Fruit fly (Drosophila melanogaster): Measurements from ENCODE around the gene CG3021.

CG3021 gene

dm6 chrX:1009468-1010259 lies 16.9 kb upstream of the CG3021 start:
- peak; percentile 68 for TF ChIP-seq Myc (optimal IDR thresholded peaks at IDR 0.05)
- no peak for TF ChIP-seq usp (GFP tag; optimal IDR thresholded peaks at IDR 0.05)
- no peak for TF ChIP-seq h (GFP tag; optimal IDR thresholded peaks at IDR 0.05)
- no peak for TF ChIP-seq Dif (GFP tag; optimal IDR thresholded peaks at IDR 0.05; ENCODE audit: partially characterized antibody)
- no peak for TF ChIP-seq Hr83 (GFP tag; optimal IDR thresholded peaks at IDR 0.05; ENCODE audit: poor library complexity, severe bottlenecking)

DNA sequence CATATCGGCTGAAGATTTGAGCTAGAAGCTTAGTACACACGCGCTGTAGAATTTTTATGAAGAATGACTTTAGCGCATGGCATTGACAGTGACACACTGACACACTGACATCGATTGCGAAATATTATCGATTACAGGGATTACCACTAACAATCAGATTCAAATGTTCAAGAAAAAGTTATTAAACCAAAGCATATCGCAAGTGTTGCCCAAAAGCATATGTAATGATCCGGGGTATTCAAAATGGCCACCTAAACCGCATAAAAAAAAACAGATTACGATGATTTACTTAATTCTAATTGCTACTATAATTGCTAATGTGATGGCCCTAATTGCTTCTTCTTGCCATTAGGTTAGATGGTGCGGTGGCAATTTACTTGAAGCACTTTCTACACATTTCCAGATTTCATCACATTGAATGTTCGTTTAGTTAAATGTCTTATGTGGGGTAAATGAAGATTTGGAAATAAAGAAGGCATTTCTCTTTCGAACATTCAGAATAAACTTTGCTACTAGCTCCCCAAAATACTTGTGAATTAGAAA lies 15.0 kb upstream of the CG3021 start, which contains the start of the genes TfIIA-S-2 and CG14631:
Gene TfIIA-S-2 (minus strand): TSS at position 101 of the 543 bp plus-strand sequence.
Gene CG14631 (plus strand): TSS at position 493 of the 543 bp plus-strand sequence.
- no peak for TF ChIP-seq OdsH (GFP tag; optimal IDR thresholded peaks at IDR 0.05)
- TF ChIP-seq lola (GFP tag; optimal IDR thresholded peaks at IDR 0.05), result no peak

dm6 chrX:1030478-1030877 lies 3.9 kb downstream of the CG3021 start, which contains the start of the genes Cdc45 and Rpp21:
TSS of gene Cdc45 (minus strand) at chrX:1030556.
TSS of gene Rpp21 (plus strand) at chrX:1030758.
- TF ChIP-seq Hr83 (GFP tag; optimal IDR thresholded peaks at IDR 0.05; ENCODE audit: poor library complexity, severe bottlenecking) (no peak), brk (GFP tag; optimal IDR thresholded peaks at IDR 0.05) (no peak), foxo (GFP tag; optimal IDR thresholded peaks at IDR 0.05) (peak in 1 of 2 experiments; percentile 3), Rel (GFP tag; optimal IDR thresholded peaks at IDR 0.05) (no peak), Rel (tag; optimal IDR thresholded peaks at IDR 0.05) (peak; percentile 26), Myc (optimal IDR thresholded peaks at IDR 0.05) (peak; percentile 35), h (GFP tag; optimal IDR thresholded peaks at IDR 0.05) (peak; percentile 10), lola (GFP tag; optimal IDR thresholded peaks at IDR 0.05) (no peak), Sp1 (GFP tag; optimal IDR thresholded peaks at IDR 0.05) (no peak), ey (GFP tag; optimal IDR thresholded peaks at IDR 0.05) (no peak), OdsH (GFP tag; optimal IDR thresholded peaks at IDR 0.05) (no peak), rgr (GFP tag; optimal IDR thresholded peaks at IDR 0.05) (no peak), HLH106 (tag; optimal IDR thresholded peaks at IDR 0.05) (peak; percentile 13), dsf (GFP tag; optimal IDR thresholded peaks at IDR 0.05; ENCODE audit: borderline replicate concordance) (no peak)

DNA sequence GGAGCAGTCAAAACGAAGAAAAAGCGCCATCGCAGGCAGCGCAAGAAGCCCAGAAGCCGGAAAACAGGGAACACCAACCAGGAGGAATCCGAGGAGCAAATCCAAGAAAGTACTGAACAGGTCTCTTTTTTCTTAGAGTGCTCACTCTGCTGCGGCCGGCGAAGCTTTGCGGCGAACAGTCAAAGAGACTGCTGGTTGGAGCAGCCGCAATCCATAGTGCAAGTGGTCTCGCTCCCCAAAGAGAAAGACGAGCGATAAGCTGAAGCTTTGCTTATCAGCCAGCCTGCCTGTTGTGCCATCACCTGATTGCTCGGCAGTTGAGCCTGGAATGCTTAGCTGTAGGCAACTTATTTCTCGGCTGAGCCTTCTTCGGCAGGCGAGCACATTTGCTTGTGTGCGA lies 4.6 kb downstream of the CG3021 start, which contains the start of gene CG14630:
Gene CG14630 (plus strand): TSS at position 301 of the 400 bp plus-strand sequence.
- TF ChIP-seq Dif (GFP tag; optimal IDR thresholded peaks at IDR 0.05; ENCODE audit: partially characterized antibody), result no peak
- no peak for TF ChIP-seq h (GFP tag; optimal IDR thresholded peaks at IDR 0.05)
- no peak for TF ChIP-seq Sp1 (GFP tag; optimal IDR thresholded peaks at IDR 0.05)
- no peak for TF ChIP-seq CG32264 (GFP tag; optimal IDR thresholded peaks at IDR 0.05)
- TF ChIP-seq HLH106 (tag; optimal IDR thresholded peaks at IDR 0.05), result no peak
- TF ChIP-seq br (GFP tag; optimal IDR thresholded peaks at IDR 0.05), result no peak
- no peak for TF ChIP-seq woc (GFP tag; optimal IDR thresholded peaks at IDR 0.05)
- no peak for TF ChIP-seq dl (GFP tag; optimal IDR thresholded peaks at IDR 0.05; ENCODE audit: insufficient read depth in 1 of 2, partially characterized antibody in 2 of 2)
- TF ChIP-seq CrebA (GFP tag; optimal IDR thresholded peaks at IDR 0.05; ENCODE audit: borderline replicate concordance), result no peak
- TF ChIP-seq Hnf4 (GFP tag; optimal IDR thresholded peaks at IDR 0.05), result no peak
- no peak for TF ChIP-seq pan (optimal IDR thresholded peaks at IDR 0.05)
- no peak for TF ChIP-seq OdsH (GFP tag; optimal IDR thresholded peaks at IDR 0.05)
- TF ChIP-seq Jra (GFP tag; optimal IDR thresholded peaks at IDR 0.05), result no peak
- no peak for TF ChIP-seq GATAd (GFP tag; optimal IDR thresholded peaks at IDR 0.05)

- TF ChIP-seq br (GFP tag; optimal IDR thresholded peaks at IDR 0.05) (peak; percentile 10), jim (GFP tag; optimal IDR thresholded peaks at IDR 0.05) (no peak), Hnf4 (GFP tag; optimal IDR thresholded peaks at IDR 0.05) (no peak), brk (GFP tag; optimal IDR thresholded peaks at IDR 0.05) (no peak), dsf (GFP tag; optimal IDR thresholded peaks at IDR 0.05; ENCODE audit: borderline replicate concordance) (no peak), sage (GFP tag; optimal IDR thresholded peaks at IDR 0.05) (no peak), CG9705 (GFP tag; optimal IDR thresholded peaks at IDR 0.05) (no peak), lola (GFP tag; optimal IDR thresholded peaks at IDR 0.05) (no peak), Mio (GFP tag; optimal IDR thresholded peaks at IDR 0.05) (no peak), dl (GFP tag; optimal IDR thresholded peaks at IDR 0.05; ENCODE audit: insufficient read depth in 1 of 2, partially characterized antibody in 2 of 2) (no peak), CrebA (GFP tag; optimal IDR thresholded peaks at IDR 0.05; ENCODE audit: borderline replicate concordance) (no peak), Jra (GFP tag; optimal IDR thresholded peaks at IDR 0.05) (no peak), N (GFP tag; optimal IDR thresholded peaks at IDR 0.05) (no peak), rgr (GFP tag; optimal IDR thresholded peaks at IDR 0.05) (peak; percentile 47), GATAd (GFP tag; optimal IDR thresholded peaks at IDR 0.05) (peak; percentile 21), ey (GFP tag; optimal IDR thresholded peaks at IDR 0.05) (no peak), Sp1 (GFP tag; optimal IDR thresholded peaks at IDR 0.05) (no peak), h (GFP tag; optimal IDR thresholded peaks at IDR 0.05) (peak; percentile 33), Hr78 (GFP tag; optimal IDR thresholded peaks at IDR 0.05) (no peak), Abd-B (GFP tag; optimal IDR thresholded peaks at IDR 0.05) (no peak), usp (GFP tag; optimal IDR thresholded peaks at IDR 0.05) (no peak), OdsH (GFP tag; optimal IDR thresholded peaks at IDR 0.05) (peak; percentile 7), dmrt93B (GFP tag; optimal IDR thresholded peaks at IDR 0.05) (no peak), fru (GFP tag; optimal IDR thresholded peaks at IDR 0.05) (no peak), CG32264 (GFP tag; optimal IDR thresholded peaks at IDR 0.05) (no peak), pan (optimal IDR thresholded peaks at IDR 0.05) (no peak), woc (GFP tag; optimal IDR thresholded peaks at IDR 0.05) (no peak), foxo (GFP tag; optimal IDR thresholded peaks at IDR 0.05) (peak in 1 of 2 experiments; percentile 53), sv (GFP tag; optimal IDR thresholded peaks at IDR 0.05) (no peak), Myc (optimal IDR thresholded peaks at IDR 0.05) (peak; percentile 8), Dif (GFP tag; optimal IDR thresholded peaks at IDR 0.05; ENCODE audit: partially characterized antibody) (no peak), HLH106 (tag; optimal IDR thresholded peaks at IDR 0.05) (peak; percentile 10)
These were observed 6.5 kb downstream of the CG3021 start for dm6 chrX:1033066-1033465.
